Fruit fly (Drosophila melanogaster) whole organism, embryonic: ENCODE results near the gene CG6959.
A peak's percentile ranks its signal among the peaks of the same experiment; 100 is the strongest.

Experiments
- ATbp ChIP-seq: fragments of 200-800 bp; sonication (Bioruptor generic); optimal IDR thresholded peaks from 2 replicates; lab custom pipeline; 2017; ENCODE audit warnings: missing biosample characterization, mild to moderate bottlenecking, missing genetic modification characterization, missing genetic modification reagents
- CG10267 ChIP-seq: fragments of 200-800 bp; sonication (Bioruptor generic); optimal IDR thresholded peaks from 2 replicates; lab custom pipeline; 2018; ENCODE audit warnings: missing biosample characterization, mild to moderate bottlenecking, missing genetic modification characterization, moderate library complexity
- CG10543 ChIP-seq: fragments of 200-800 bp; sonication (Bioruptor generic); optimal IDR thresholded peaks from 3 replicates; lab custom pipeline; 2017; ENCODE audit warnings: missing biosample characterization, mild to moderate bottlenecking, missing genetic modification characterization, moderate library complexity
- CG13287 ChIP-seq: fragments of 200-800 bp; sonication (Bioruptor generic); IDR thresholded peaks from 2 replicates; pipeline ENCODE4 v1.3.6; 2022; ENCODE audit warnings: missing biosample characterization, missing genetic modification characterization; ENCODE audit not compliant: partially characterized antibody
- CG18011 ChIP-seq: fragments of 200-800 bp; sonication (Bioruptor generic); optimal IDR thresholded peaks from 2 replicates; lab custom pipeline; 2017; ENCODE audit warnings: missing biosample characterization, missing genetic modification characterization, mild to moderate bottlenecking, moderate library complexity, missing genotype
- CG2712 ChIP-seq: fragments of 200-800 bp; optimal IDR thresholded peaks from 3 replicates; lab custom pipeline; 2019; ENCODE audit warnings: missing biosample characterization, mild to moderate bottlenecking, missing genetic modification characterization, moderate library complexity
- CG31224 ChIP-seq: fragments of 200-800 bp; sonication (Bioruptor generic); IDR thresholded peaks from 2 replicates; pipeline ENCODE4 v1.3.6; 2022; ENCODE audit warnings: missing biosample characterization, missing genetic modification characterization
- CG3407 ChIP-seq: fragments of 200-800 bp; sonication (Bioruptor generic); optimal IDR thresholded peaks from 2 replicates; lab custom pipeline; 2018; ENCODE audit warnings: missing biosample characterization, mild to moderate bottlenecking, missing genetic modification characterization
- CG7271 ChIP-seq: fragments of 200-800 bp; sonication (Bioruptor generic); optimal IDR thresholded peaks from 2 replicates; lab custom pipeline; 2018; ENCODE audit warnings: missing biosample characterization, mild to moderate bottlenecking, missing genetic modification characterization, moderate library complexity
- CG7357 ChIP-seq: fragments of 200-800 bp; sonication (Bioruptor generic); IDR thresholded peaks from 3 replicates; pipeline ENCODE4 v1.3.6; 2022; ENCODE audit warnings: missing biosample characterization, missing genetic modification characterization
- CG8089 ChIP-seq: fragments of 200-800 bp; sonication (Bioruptor generic); optimal IDR thresholded peaks from 3 replicates; lab custom pipeline; 2016; ENCODE audit warnings: missing biosample characterization, missing genetic modification characterization
- CG8359 ChIP-seq: fragments of 200-800 bp; sonication (Bioruptor generic); optimal IDR thresholded peaks from 2 replicates; lab custom pipeline; 2017; ENCODE audit warnings: missing biosample characterization, mild to moderate bottlenecking, missing genetic modification characterization, borderline replicate concordance
- Ets97D ChIP-seq: fragments of 200-800 bp; sonication (Bioruptor generic); optimal IDR thresholded peaks from 3 replicates; lab custom pipeline; 2016; ENCODE audit warnings: missing biosample characterization, missing genetic modification characterization
- HLHmδ ChIP-seq: fragments of 200-800 bp; sonication (Bioruptor generic); optimal IDR thresholded peaks from 2 replicates; lab custom pipeline; 2018; ENCODE audit warnings: missing biosample characterization, mild to moderate bottlenecking, missing genetic modification characterization, moderate library complexity
- Hand ChIP-seq: fragments of 200-800 bp; sonication (Bioruptor generic); optimal IDR thresholded peaks from 2 replicates; lab custom pipeline; 2017; ENCODE audit warnings: mild to moderate bottlenecking, missing biosample characterization, missing genetic modification reagents, missing genetic modification characterization
- Hr78 ChIP-seq, 2 experiments: fragments of 200-800 bp in 1 of 2; fragments of >200 bp in 1 of 2; sonication (Bioruptor generic) in 1 of 2; optimal IDR thresholded peaks; 2 replicates each; lab custom pipeline; 2017 to 2019; ENCODE audit warnings: missing biosample characterization in 2 of 2, missing genetic modification characterization in 2 of 2, mild to moderate bottlenecking in 1 of 2, moderate library complexity in 1 of 2
- Myb ChIP-seq: fragments of 200-800 bp; sonication (Bioruptor generic); optimal IDR thresholded peaks from 2 replicates; lab custom pipeline; 2016; ENCODE audit warnings: missing biosample characterization, missing genetic modification characterization
- NfI ChIP-seq: fragments of 200-800 bp; sonication (Bioruptor generic); optimal IDR thresholded peaks from 3 replicates; lab custom pipeline; 2018; ENCODE audit warnings: missing biosample characterization, mild to moderate bottlenecking, missing genetic modification characterization, moderate library complexity
- Side ChIP-seq: fragments of 200-800 bp; sonication (Bioruptor generic); optimal IDR thresholded peaks from 2 replicates; lab custom pipeline; 2016; ENCODE audit warnings: missing biosample characterization, missing genetic modification characterization
- Six4 ChIP-seq: fragments of 200-800 bp; sonication (Bioruptor generic); optimal IDR thresholded peaks from 2 replicates; lab custom pipeline; 2016; ENCODE audit warnings: missing biosample characterization, missing genetic modification characterization
- Xrp1 ChIP-seq: fragments of 200-800 bp; sonication (Bioruptor generic); IDR thresholded peaks from 2 replicates; pipeline ENCODE4 v1.3.6; 2022; ENCODE audit warnings: missing biosample characterization, missing genetic modification characterization
- ase ChIP-seq: fragments of 200-800 bp; sonication (Bioruptor generic); IDR thresholded peaks from 3 replicates; pipeline ENCODE4 v1.3.6; 2022; ENCODE audit warnings: missing biosample characterization, missing genetic modification characterization
- bigmax ChIP-seq: fragments of 200-800 bp; sonication (Bioruptor generic); optimal IDR thresholded peaks from 2 replicates; lab custom pipeline; 2018; ENCODE audit warnings: missing biosample characterization, mild to moderate bottlenecking, missing genetic modification characterization
- bsh ChIP-seq, 2 experiments: fragments of 200-800 bp; sonication (Bioruptor generic); optimal IDR thresholded peaks; 2 replicates each; lab custom pipeline; 2017 to 2018; ENCODE audit warnings: mild to moderate bottlenecking in 2 of 2, missing biosample characterization in 2 of 2, missing genetic modification characterization in 2 of 2, moderate library complexity in 1 of 2
- caup ChIP-seq: fragments of 200-800 bp; sonication (Bioruptor generic); optimal IDR thresholded peaks from 3 replicates; lab custom pipeline; 2017; ENCODE audit warnings: missing biosample characterization, mild to moderate bottlenecking, missing genetic modification characterization, moderate library complexity; ENCODE audit not compliant: severe bottlenecking
- crol ChIP-seq: fragments of 200-800 bp; sonication (Bioruptor generic); IDR thresholded peaks from 2 replicates; pipeline ENCODE4 v1.3.6; 2022; ENCODE audit warnings: missing biosample characterization, missing genetic modification characterization
- dimm ChIP-seq: fragments of 200-800 bp; sonication (Bioruptor generic); IDR thresholded peaks from 2 replicates; pipeline ENCODE4 v1.3.6; 2022; ENCODE audit warnings: missing biosample characterization, missing genetic modification characterization
- disco-r ChIP-seq: fragments of 200-800 bp; sonication (Bioruptor generic); optimal IDR thresholded peaks from 2 replicates; lab custom pipeline; 2016; ENCODE audit warnings: missing biosample characterization, missing genetic modification characterization
- emc ChIP-seq: fragments of 200-800 bp; sonication (Bioruptor generic); optimal IDR thresholded peaks from 2 replicates; lab custom pipeline; 2016; ENCODE audit warnings: missing biosample characterization, missing genetic modification characterization
- fd3F ChIP-seq: fragments of 200-800 bp; sonication (Bioruptor generic); optimal IDR thresholded peaks from 2 replicates; lab custom pipeline; 2018; ENCODE audit warnings: missing biosample characterization, mild to moderate bottlenecking, missing genetic modification characterization, moderate library complexity
- fd96Cb ChIP-seq: fragments of 200-800 bp; sonication (Bioruptor generic); optimal IDR thresholded peaks from 2 replicates; lab custom pipeline; 2018; ENCODE audit warnings: missing biosample characterization, mild to moderate bottlenecking, missing genetic modification characterization, moderate library complexity
- fru ChIP-seq: fragments of >200 bp; optimal IDR thresholded peaks from 2 replicates; lab custom pipeline; 2017
- gcm2 ChIP-seq: fragments of 200-800 bp; sonication (Bioruptor generic); optimal IDR thresholded peaks from 2 replicates; lab custom pipeline; 2016; ENCODE audit warnings: missing biosample characterization, missing genetic modification characterization
- grau ChIP-seq: fragments of 200-800 bp; optimal IDR thresholded peaks from 3 replicates; lab custom pipeline; 2019; ENCODE audit warnings: missing biosample characterization, mild to moderate bottlenecking, missing genetic modification characterization, moderate library complexity
- gro ChIP-seq: fragments of 200-800 bp; sonication (Bioruptor generic); optimal IDR thresholded peaks from 2 replicates; lab custom pipeline; 2016; ENCODE audit warnings: missing biosample characterization, missing genetic modification characterization
- gt ChIP-seq: fragments of 200-800 bp; sonication (Bioruptor generic); IDR thresholded peaks from 2 replicates; pipeline ENCODE4 v1.3.6; 2022; ENCODE audit warnings: missing biosample characterization, missing genetic modification characterization
- h ChIP-seq: fragments of >200 bp; optimal IDR thresholded peaks from 2 replicates; lab custom pipeline; 2017
- lola ChIP-seq, 3 experiments: fragments of >200 bp in 2 of 3; fragments of 200-800 bp in 1 of 3; sonication (Bioruptor generic) in 1 of 3; optimal IDR thresholded peaks; 2 replicates each; lab custom pipeline; 2017 to 2019; ENCODE audit warnings: missing biosample characterization in 3 of 3, missing genetic modification characterization in 3 of 3, mild to moderate bottlenecking in 1 of 3, moderate library complexity in 1 of 3
- mld ChIP-seq: fragments of 200-800 bp; sonication (Bioruptor generic); IDR thresholded peaks from 3 replicates; pipeline ENCODE4 v1.3.6; 2022; ENCODE audit warnings: missing biosample characterization, missing genetic modification characterization; ENCODE audit not compliant: partially characterized antibody
- repo ChIP-seq: fragments of 200-800 bp; sonication (Bioruptor generic); optimal IDR thresholded peaks from 2 replicates; lab custom pipeline; 2016; ENCODE audit warnings: missing biosample characterization, missing genetic modification characterization
- ro ChIP-seq: fragments of 200-800 bp; sonication (Bioruptor generic); IDR thresholded peaks from 2 replicates; pipeline ENCODE4 v1.3.6; 2022; ENCODE audit warnings: missing biosample characterization, missing genetic modification characterization
- scrt ChIP-seq: fragments of 200-800 bp; sonication (Bioruptor generic); optimal IDR thresholded peaks from 2 replicates; lab custom pipeline; 2018; ENCODE audit warnings: missing biosample characterization, mild to moderate bottlenecking, missing genetic modification characterization, moderate library complexity
- sens-2 ChIP-seq: fragments of 200-800 bp; sonication (Bioruptor generic); IDR thresholded peaks from 2 replicates; pipeline ENCODE4 v1.3.6; 2022; ENCODE audit warnings: missing biosample characterization, missing genetic modification characterization
- slbo ChIP-seq: fragments of 200-800 bp; sonication (Bioruptor generic); IDR thresholded peaks from 2 replicates; pipeline ENCODE4 v1.3.6; 2022; ENCODE audit warnings: missing biosample characterization, missing genetic modification characterization
- sob ChIP-seq: fragments of 200-800 bp; sonication (Bioruptor generic); IDR thresholded peaks from 2 replicates; pipeline ENCODE4 v1.3.6; 2022; ENCODE audit warnings: missing biosample characterization, missing genetic modification characterization
- sug ChIP-seq: fragments of 200-800 bp; optimal IDR thresholded peaks from 2 replicates; lab custom pipeline; 2019; ENCODE audit warnings: missing biosample characterization, mild to moderate bottlenecking, missing genetic modification characterization, moderate library complexity
- tap ChIP-seq: fragments of 200-800 bp; optimal IDR thresholded peaks from 3 replicates; lab custom pipeline; 2019; ENCODE audit warnings: missing biosample characterization, mild to moderate bottlenecking, missing genetic modification characterization, moderate library complexity
- tup ChIP-seq: fragments of 200-800 bp; sonication (Bioruptor generic); optimal IDR thresholded peaks from 2 replicates; lab custom pipeline; 2016; ENCODE audit warnings: missing biosample characterization, mild to moderate bottlenecking, missing genetic modification characterization, moderate library complexity
- unpg ChIP-seq: fragments of 200-800 bp; sonication (Bioruptor generic); optimal IDR thresholded peaks from 3 replicates; lab custom pipeline; 2018; ENCODE audit warnings: missing biosample characterization, mild to moderate bottlenecking, missing genetic modification characterization, moderate library complexity
- wor ChIP-seq: fragments of 200-800 bp; sonication (Bioruptor generic); IDR thresholded peaks from 2 replicates; pipeline ENCODE4 v1.3.6; 2022; ENCODE audit warnings: missing biosample characterization, missing genetic modification characterization

The CG6959 gene

DNA sequence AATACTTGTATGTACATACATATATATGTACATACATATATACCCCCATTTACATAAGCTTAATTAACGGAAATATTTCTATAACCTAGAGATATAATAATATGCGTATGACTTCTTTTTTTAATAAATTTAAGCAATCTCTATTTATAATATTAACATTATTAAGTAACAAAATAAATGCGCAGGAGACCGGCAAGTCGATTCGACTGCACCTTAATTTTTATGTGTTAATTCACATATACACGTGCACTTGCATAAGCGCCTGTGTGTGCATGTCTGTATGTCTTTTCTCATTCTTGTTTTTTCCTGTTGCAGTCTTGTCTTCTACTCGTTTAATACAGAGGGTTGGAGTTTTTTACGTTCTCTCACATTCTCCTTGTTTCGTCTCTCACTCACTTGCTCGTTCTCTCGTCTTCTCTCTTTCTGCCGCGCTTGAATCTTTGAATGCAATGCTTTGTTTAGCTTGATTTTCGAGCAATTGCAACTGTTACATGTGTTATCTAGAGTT is 89.0 kb downstream of the CG6959 start (continued):
- no peak for TF ChIP-seq fd3F
- TF ChIP-seq CG2712: peak; percentile 99
- TF ChIP-seq tap (tag; lab: Kevin White, UChicago): peak; percentile 84
- no peak for TF ChIP-seq CG10543 (GFP tag; lab: Kevin White, UChicago)
- TF ChIP-seq bigmax (GFP tag; lab: Kevin White, UChicago): no peak
- TF ChIP-seq mld (GFP tag; lab: Robert Waterston, UW): no peak
- TF ChIP-seq CG18011 (GFP tag; lab: Kevin White, UChicago): peak; percentile 26
- no peak for TF ChIP-seq gro (GFP tag; lab: Kevin White, UChicago)
- no peak for TF ChIP-seq Side (GFP tag; lab: Kevin White, UChicago)
- no peak for TF ChIP-seq disco-r
- no peak for TF ChIP-seq slbo (GFP tag; lab: Robert Waterston, UW)
- TF ChIP-seq emc: no peak
- peak in 1 of 3 experiments; percentile 100 for TF ChIP-seq lola (GFP tag; optimal IDR thresholded peaks at IDR 0.05; lab: Kevin White, UChicago)
- peak; percentile 90 for TF ChIP-seq wor (GFP tag; lab: Robert Waterston, UW)
- no peak for TF ChIP-seq Hand (GFP tag; lab: Kevin White, UChicago)
- peak; percentile 81 for TF ChIP-seq sens-2 (GFP tag; lab: Robert Waterston, UW)
- TF ChIP-seq unpg (GFP tag; lab: Kevin White, UChicago): peak; percentile 95
- TF ChIP-seq fru (lab: Kevin White, UChicago): no peak
- no peak for TF ChIP-seq CG8089 (GFP tag; lab: Kevin White, UChicago)
- TF ChIP-seq HLHmδ (GFP tag; lab: Kevin White, UChicago): no peak
- peak; percentile 93 for TF ChIP-seq ATbp
- peak; percentile 94 for TF ChIP-seq Six4
- no peak for TF ChIP-seq gcm2 (GFP tag; lab: Kevin White, UChicago)
- peak; percentile 58 for TF ChIP-seq caup (GFP tag; lab: Kevin White, UChicago)
- TF ChIP-seq CG7271 (tag; lab: Kevin White, UChicago): peak; percentile 94
- TF ChIP-seq NfI: peak; percentile 81
- peak; percentile 91 to 98 for TF ChIP-seq bsh (GFP tag; optimal IDR thresholded peaks at IDR 0.05; lab: Kevin White, UChicago)
- TF ChIP-seq Hr78 (GFP tag; optimal IDR thresholded peaks at IDR 0.05; lab: Kevin White, UChicago): peak in 1 of 2 experiments; percentile 92
- TF ChIP-seq sug: peak; percentile 52
- no peak for TF ChIP-seq Ets97D (GFP tag; lab: Kevin White, UChicago)
- peak; percentile 85; the same call in 2 of the 3 replicates for TF ChIP-seq ase
- TF ChIP-seq scrt (GFP tag; lab: Kevin White, UChicago): peak; percentile 73
- TF ChIP-seq ro (GFP tag; lab: Robert Waterston, UW): peak; percentile 75
- TF ChIP-seq CG7357: peak; percentile 78
- TF ChIP-seq crol (GFP tag; lab: Robert Waterston, UW): no peak
- TF ChIP-seq CG31224 (GFP tag; lab: Robert Waterston, UW): peak; percentile 22; the same call in 1 of the 2 replicates
- no peak for TF ChIP-seq tup (GFP tag; lab: Kevin White, UChicago)
- TF ChIP-seq CG8359 (GFP tag; lab: Kevin White, UChicago): peak; percentile 92
- TF ChIP-seq, all 482 proteins: peak for 320

DNA sequence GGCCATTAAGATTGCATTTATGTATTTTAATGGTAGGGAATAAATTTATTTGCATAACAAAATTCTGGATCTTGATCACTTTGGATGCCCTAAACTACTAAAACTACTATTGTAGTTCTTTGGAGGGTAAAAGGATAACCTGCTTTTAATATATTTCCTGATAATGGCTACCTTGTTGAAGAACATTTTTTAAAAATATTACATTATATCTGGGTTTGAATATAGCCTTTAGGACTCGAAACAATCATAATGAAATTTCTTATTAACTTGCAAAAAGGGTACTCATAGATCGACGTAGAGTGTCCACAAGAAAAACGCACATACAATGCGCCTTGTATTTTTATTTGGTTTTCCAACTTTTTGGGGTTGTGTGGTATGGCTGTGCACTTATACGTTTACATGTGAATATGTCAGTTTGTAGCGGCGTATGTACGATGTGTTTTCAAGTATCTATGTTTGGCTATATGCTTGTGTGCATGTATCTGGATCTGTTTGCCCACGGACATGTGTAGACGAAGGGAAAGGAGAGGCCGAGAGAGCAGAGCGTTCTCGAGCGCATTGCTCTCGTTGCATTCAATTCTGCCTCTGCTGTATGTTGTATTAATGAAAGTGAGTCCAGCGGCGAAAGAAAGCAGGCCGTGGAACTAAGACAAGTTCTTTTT is 89.8 kb downstream of the CG6959 start:
- TF ChIP-seq fd96Cb (tag; lab: Kevin White, UChicago): peak; percentile 92
- no peak for TF ChIP-seq h
- peak; percentile 80 for TF ChIP-seq grau
- no peak for TF ChIP-seq sob (GFP tag; lab: Robert Waterston, UW)
- TF ChIP-seq Xrp1 (GFP tag; lab: Robert Waterston, UW): peak; percentile 77
- no peak for TF ChIP-seq CG13287 (GFP tag; lab: Robert Waterston, UW)
- no peak for TF ChIP-seq Myb
- TF ChIP-seq gt: no peak
- TF ChIP-seq CG10267 (tag; lab: Kevin White, UChicago): peak; percentile 80
- TF ChIP-seq repo (GFP tag; lab: Kevin White, UChicago): peak; percentile 3
- TF ChIP-seq dimm (GFP tag; lab: Robert Waterston, UW): no peak
- peak; percentile 71 for TF ChIP-seq CG3407
- TF ChIP-seq tup (GFP tag; lab: Kevin White, UChicago): peak; percentile 26
